Fruit fly (Drosophila melanogaster) ovary, adult (tissue): ENCODE results near the gene CG34107.

Source experiments
- CG17801 ChIP-seq: fragments of 200-800 bp; optimal IDR thresholded peaks from 2 replicates; lab custom pipeline; 2019; ENCODE audit warnings: missing biosample characterization, mild to moderate bottlenecking, missing genetic modification characterization, moderate library complexity; ENCODE audit not compliant: partially characterized antibody

Gene CG34107

dm6 chr3R:10263972-10264536, 39.3 kb downstream of the CG34107 start, which contains the start of gene Nuak:
Gene Nuak (plus strand): TSS chr3R:10264306.
- peak; percentile 86 for TF ChIP-seq CG17801 (GFP tag; lab: Kevin White, UChicago)

- TF ChIP-seq CG17801 (GFP tag; lab: Kevin White, UChicago): no peak
These were observed 40.1 kb downstream of the CG34107 start for dm6 chr3R:10264601-10265421.

- peak; percentile 64 for TF ChIP-seq CG17801 (GFP tag; lab: Kevin White, UChicago)
These were observed 40.9 kb downstream of the CG34107 start for dm6 chr3R:10265552-10266137.

dm6 chr3R:10266624-10267492, 42.1 kb downstream of the CG34107 start:
- TF ChIP-seq CG17801 (GFP tag; lab: Kevin White, UChicago): no peak

- TF ChIP-seq CG17801 (GFP tag; lab: Kevin White, UChicago): peak; percentile 90
These were observed 43.6 kb downstream of the CG34107 start for dm6 chr3R:10268101-10268864.

dm6 chr3R:10268865-10269442, 44.2 kb downstream of the CG34107 start:
- TF ChIP-seq CG17801 (GFP tag; lab: Kevin White, UChicago): peak; percentile 45

- no peak for TF ChIP-seq CG17801 (GFP tag; lab: Kevin White, UChicago)
These were observed 45.3 kb downstream of the CG34107 start for dm6 chr3R:10269921-10270431.

- no peak for TF ChIP-seq CG17801 (GFP tag; lab: Kevin White, UChicago)
These were observed 48.0 kb downstream of the CG34107 start for dm6 chr3R:10272695-10273094.

dm6 chr3R:10274306-10274705, 49.6 kb downstream of the CG34107 start:
- no peak for TF ChIP-seq CG17801 (GFP tag; lab: Kevin White, UChicago)

dm6 chr3R:10274829-10275228, 50.1 kb downstream of the CG34107 start:
- no peak for TF ChIP-seq CG17801 (GFP tag; lab: Kevin White, UChicago)
